Fruit fly (Drosophila melanogaster) whole organism, pupa: Measurements from ENCODE around the gene ND-39.

ENCODE experiments used
- CG14655 ChIP-seq: fragments of 200-800 bp; sonication (Bioruptor generic); optimal IDR thresholded peaks from 3 replicates; lab custom pipeline; 2017; ENCODE audit warnings: mild to moderate bottlenecking, missing biosample characterization, missing genetic modification reagents, missing genetic modification characterization
- CG15710 ChIP-seq: fragments of 200-800 bp; sonication (Bioruptor generic); optimal IDR thresholded peaks from 2 replicates; lab custom pipeline; 2018; ENCODE audit warnings: missing biosample characterization, mild to moderate bottlenecking, missing genetic modification characterization, moderate library complexity
- CG17806 ChIP-seq: fragments of 200-800 bp; sonication (Bioruptor generic); optimal IDR thresholded peaks from 2 replicates; lab custom pipeline; 2018; ENCODE audit warnings: missing biosample characterization, mild to moderate bottlenecking, missing genetic modification characterization, moderate library complexity
- CG32121 ChIP-seq: fragments of 200-800 bp; sonication (Bioruptor generic); IDR thresholded peaks from 2 replicates; pipeline ENCODE4 v1.3.6; 2022; ENCODE audit warnings: missing biosample characterization, missing genetic modification characterization
- D1 ChIP-seq: fragments of 200-800 bp; sonication (Bioruptor generic); optimal IDR thresholded peaks from 2 replicates; lab custom pipeline; 2018; ENCODE audit warnings: missing biosample characterization, mild to moderate bottlenecking, missing genetic modification characterization, moderate library complexity
- EcR ChIP-seq: fragments of 200-800 bp; sonication (Bioruptor generic); optimal IDR thresholded peaks from 3 replicates; lab custom pipeline; 2019; ENCODE audit warnings: missing biosample characterization, missing genetic modification characterization, mild to moderate bottlenecking, moderate library complexity, missing genetic modification reagents
- rn ChIP-seq: fragments of 200-800 bp; sonication (Bioruptor generic); IDR thresholded peaks from 2 replicates; pipeline ENCODE4 v1.3.6; 2022; ENCODE audit warnings: missing biosample characterization, missing genetic modification characterization

dm6 chr3L:20526143-20526195 is 34.1 kb downstream of the ND-39 start, which contains the start of gene Pss:
- no peak for TF ChIP-seq EcR (GFP tag; lab: Kevin White, UChicago)
- TF ChIP-seq CG14655 (GFP tag; lab: Kevin White, UChicago) = no peak
- no peak for TF ChIP-seq CG15710 (tag; lab: Kevin White, UChicago)
- no peak for TF ChIP-seq rn (GFP tag; lab: Robert Waterston, UW)
- no peak for TF ChIP-seq CG32121 (GFP tag; lab: Robert Waterston, UW)
- TF ChIP-seq D1 (tag; lab: Kevin White, UChicago) = no peak
- no peak for TF ChIP-seq CG17806 (tag; lab: Kevin White, UChicago)
